Worm (Caenorhabditis elegans) whole organism, L2 larva: ENCODE data around the gene sra-36.

Source experiments
- F13H6.1 ChIP-seq: sonication (generic microtip); optimal IDR thresholded peaks from 2 replicates; lab custom pipeline; 2016; ENCODE audit warnings: missing genetic modification characterization, missing compliant biosample characterization
- ama-1 ChIP-seq: fragments of 150-350 bp; optimal IDR thresholded peaks from 2 replicates; lab custom pipeline; 2018; ENCODE audit warnings: inconsistent platforms
- ceh-16 ChIP-seq: fragments of 150-350 bp; optimal IDR thresholded peaks from 2 replicates; lab custom pipeline; 2014; ENCODE audit warnings: missing biosample characterization, missing genetic modification characterization
- dmd-4 ChIP-seq: sonication (generic microtip); optimal IDR thresholded peaks from 2 replicates; lab custom pipeline; 2017; ENCODE audit warnings: missing biosample characterization, missing genetic modification characterization
- fos-1 ChIP-seq: fragments of 150-350 bp; optimal IDR thresholded peaks from 2 replicates; lab custom pipeline; 2014; ENCODE audit warnings: missing biosample characterization, missing genetic modification characterization
- lin-13 ChIP-seq: fragments of 150-350 bp; optimal IDR thresholded peaks from 2 replicates; lab custom pipeline; 2014; ENCODE audit warnings: missing biosample characterization, missing genetic modification reagents, missing genetic modification characterization
- nhr-11 ChIP-seq: fragments of 150-350 bp; optimal IDR thresholded peaks from 2 replicates; lab custom pipeline; 2014; ENCODE audit warnings: missing biosample characterization, missing genetic modification characterization
- sma-9 ChIP-seq, 2 experiments: fragments of 150-350 bp in 1 of 2; sonication (generic microtip) in 1 of 2; optimal IDR thresholded peaks; 2 replicates each; lab custom pipeline; 2014 to 2016; ENCODE audit warnings: missing genetic modification characterization in 2 of 2, mild to moderate bottlenecking in 1 of 2, missing biosample characterization in 1 of 2, missing compliant biosample characterization in 1 of 2, missing genetic modification reagents in 1 of 2, moderate library complexity in 1 of 2
- snpc-4 ChIP-seq: fragments of 150-350 bp; optimal IDR thresholded peaks from 2 replicates; lab custom pipeline; 2014; ENCODE audit warnings: missing biosample characterization, missing genetic modification characterization
- unc-39 ChIP-seq: fragments of 150-350 bp; optimal IDR thresholded peaks from 2 replicates; lab custom pipeline; 2014; ENCODE audit warnings: missing biosample characterization, missing genetic modification characterization
- unc-62 ChIP-seq: fragments of 150-350 bp; optimal IDR thresholded peaks from 2 replicates; lab custom pipeline; 2014; ENCODE audit warnings: missing biosample characterization, missing genetic modification reagents, missing genetic modification characterization

DNA sequence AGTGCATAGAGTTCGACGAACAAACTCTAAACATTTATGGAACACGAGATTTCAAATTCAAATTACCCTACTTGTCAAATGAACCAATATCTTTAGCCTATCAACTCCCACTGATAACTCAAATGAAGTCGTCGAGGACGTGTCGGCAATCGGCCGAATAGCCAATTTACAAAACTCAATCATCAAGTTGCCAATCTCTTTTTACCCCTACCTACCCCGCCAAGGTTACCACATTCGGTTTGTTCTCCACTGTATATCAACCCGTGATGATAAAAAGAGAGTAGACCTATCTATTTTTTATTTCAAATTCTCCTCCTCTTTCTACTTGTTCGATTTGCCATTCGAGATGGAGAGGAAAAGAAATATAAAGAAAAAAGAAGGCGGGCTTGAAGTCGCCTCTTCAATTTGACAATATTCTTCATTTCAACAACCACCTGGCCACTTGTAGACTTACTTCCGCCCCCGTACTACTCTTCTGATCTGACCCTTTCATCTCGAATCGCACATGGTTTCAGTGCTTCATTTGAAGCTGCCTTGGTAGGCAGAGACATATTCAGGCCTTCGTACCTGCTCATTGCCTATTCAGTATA lies 9.5 kb upstream of the sra-36 start:
- TF ChIP-seq unc-39 (no peak), dmd-4 (tag; lab: Kevin White, UChicago) (no peak), snpc-4 (tag; lab: Kevin White, UChicago) (no peak), sma-9 (GFP tag; optimal IDR thresholded peaks at IDR 0.05; lab: Kevin White, UChicago) (no peak), sma-9 (tag; optimal IDR thresholded peaks at IDR 0.05; lab: Kevin White, UChicago) (no peak), ama-1 (lab: Kevin White, UChicago) (no peak), ceh-16 (tag; lab: Kevin White, UChicago) (no peak), unc-62 (no peak), F13H6.1 (tag; lab: Kevin White, UChicago) (no peak), lin-13 (no peak), fos-1 (tag; lab: Kevin White, UChicago) (no peak), nhr-11 (tag; lab: Kevin White, UChicago) (no peak)
